Worm (Caenorhabditis elegans) whole organism, late embryonic: Measurements from ENCODE around the gene C07B5.4.

ENCODE experiments used
- F13H6.1 ChIP-seq: sonication (generic microtip); optimal IDR thresholded peaks from 2 replicates; lab custom pipeline; 2016; ENCODE audit warnings: missing genetic modification characterization, missing compliant biosample characterization
- dve-1 ChIP-seq: sonication (generic microtip); optimal IDR thresholded peaks from 2 replicates; lab custom pipeline; 2017; ENCODE audit warnings: antibody characterized with exemption, mild to moderate bottlenecking, missing genetic modification characterization, missing compliant biosample characterization
- mec-3 ChIP-seq: sonication (generic microtip); optimal IDR thresholded peaks from 2 replicates; lab custom pipeline; 2016; ENCODE audit warnings: borderline replicate concordance, missing genetic modification characterization, missing compliant biosample characterization
- nhr-232 ChIP-seq: sonication (generic microtip); optimal IDR thresholded peaks from 2 replicates; lab custom pipeline; 2016; ENCODE audit warnings: missing genetic modification characterization, missing compliant biosample characterization
- rnt-1 ChIP-seq: sonication (generic microtip); optimal IDR thresholded peaks from 2 replicates; lab custom pipeline; 2016; ENCODE audit warnings: missing genetic modification characterization, missing compliant biosample characterization
- tbx-2 ChIP-seq: sonication (generic microtip); optimal IDR thresholded peaks from 2 replicates; lab custom pipeline; 2016; ENCODE audit warnings: missing genetic modification characterization, missing compliant biosample characterization
- unc-86 ChIP-seq: sonication (generic microtip); optimal IDR thresholded peaks from 2 replicates; lab custom pipeline; 2016; ENCODE audit warnings: missing genetic modification characterization, missing compliant biosample characterization

- TF ChIP-seq nhr-232 (tag; lab: Kevin White, UChicago) = no peak
- TF ChIP-seq tbx-2 (tag; lab: Kevin White, UChicago) = no peak
- TF ChIP-seq mec-3 (tag; lab: Kevin White, UChicago) = no peak
- no peak for TF ChIP-seq unc-86 (tag; lab: Kevin White, UChicago)
- no peak for TF ChIP-seq rnt-1 (tag; lab: Kevin White, UChicago)
- TF ChIP-seq F13H6.1 (tag; lab: Kevin White, UChicago) = no peak
- TF ChIP-seq dve-1 (tag; lab: Kevin White, UChicago) = no peak
Observed at ce11 chrX:9555238-9555637, 25.8 kb downstream of the C07B5.4 start.
